Fruit fly (Drosophila melanogaster): Measurements from ENCODE around the gene Atg4a.

The Atg4a gene

dm6 chr2L:1128932-1129887 is 48.5 kb downstream of the Atg4a start, which contains the start of the genes Pino and TBC1D23 (continued):
- TF ChIP-seq CG10979 (tag; optimal IDR thresholded peaks at IDR 0.05) (peak; percentile 54), Xrp1 (GFP tag; IDR thresholded peaks at IDR 0.05) (peak; percentile 75), emc (GFP tag; optimal IDR thresholded peaks at IDR 0.05) (peak; percentile 2), CG8089 (GFP tag; optimal IDR thresholded peaks at IDR 0.05) (no peak), dpn (GFP tag; optimal IDR thresholded peaks at IDR 0.05) (peak; percentile 43 to 79), CG4360 (GFP tag; IDR thresholded peaks at IDR 0.05) (no peak), sd (tag; optimal IDR thresholded peaks at IDR 0.05) (peak; percentile 20), pan (optimal IDR thresholded peaks at IDR 0.05) (no peak), pan (GFP tag; optimal IDR thresholded peaks at IDR 0.05 in 1 of 2, IDR thresholded peaks at IDR 0.05 in 1 of 2) (peak in 1 of 2 experiments; percentile 77), cato (GFP tag; optimal IDR thresholded peaks at IDR 0.05; ENCODE audit: borderline replicate concordance) (peak; percentile 26), Scr (GFP tag; IDR thresholded peaks at IDR 0.05; ENCODE audit: partially characterized antibody) (peak; percentile 80), Optix (GFP tag; IDR thresholded peaks at IDR 0.05) (no peak), Bdp1 (GFP tag; optimal IDR thresholded peaks at IDR 0.05) (no peak), ac (GFP tag; optimal IDR thresholded peaks at IDR 0.05) (no peak), Sry-β (GFP tag; optimal IDR thresholded peaks at IDR 0.05) (no peak), br (optimal IDR thresholded peaks at IDR 0.05) (no peak), sna (GFP tag; IDR thresholded peaks at IDR 0.05; ENCODE audit: partially characterized antibody) (peak; percentile 34; the same call in 1 of the 2 replicates), dati (GFP tag; IDR thresholded peaks at IDR 0.05) (no peak), Trl (optimal IDR thresholded peaks at IDR 0.05) (no peak), Trl (GFP tag; optimal IDR thresholded peaks at IDR 0.05) (peak; percentile 2), CG6854 (GFP tag; optimal IDR thresholded peaks at IDR 0.05) (no peak), CG10366 (GFP tag; IDR thresholded peaks at IDR 0.05) (peak; percentile 79), Eip74EF (GFP tag; optimal IDR thresholded peaks at IDR 0.05) (no peak), oc (tag; optimal IDR thresholded peaks at IDR 0.05) (no peak), CG18764 (GFP tag; optimal IDR thresholded peaks at IDR 0.05) (peak; percentile 52), Nf-YC (tag; optimal IDR thresholded peaks at IDR 0.05) (peak; percentile 67), Hand (GFP tag; optimal IDR thresholded peaks at IDR 0.05) (no peak), fru (optimal IDR thresholded peaks at IDR 0.05) (no peak), caup (GFP tag; optimal IDR thresholded peaks at IDR 0.05; ENCODE audit: severe bottlenecking) (peak; percentile 45), CG14667 (GFP tag; IDR thresholded peaks at IDR 0.05) (peak; percentile 58), crol (GFP tag; IDR thresholded peaks at IDR 0.05) (peak; percentile 88), trh (GFP tag; optimal IDR thresholded peaks at IDR 0.05) (peak; percentile 28), CG13894 (tag; optimal IDR thresholded peaks at IDR 0.05) (peak; percentile 37), CG18599 (GFP tag; optimal IDR thresholded peaks at IDR 0.05) (peak; percentile 67), CG3838 (GFP tag; optimal IDR thresholded peaks at IDR 0.05) (no peak), CG6254 (GFP tag; optimal IDR thresholded peaks at IDR 0.05) (no peak), CG11085 (GFP tag; IDR thresholded peaks at IDR 0.05) (peak; percentile 42; the same call in 1 of the 2 replicates), CG7271 (tag; optimal IDR thresholded peaks at IDR 0.05) (no peak), CG10543 (GFP tag; optimal IDR thresholded peaks at IDR 0.05) (peak; percentile 75), corto (GFP tag; optimal IDR thresholded peaks at IDR 0.05) (peak; percentile 32), Dek (tag; optimal IDR thresholded peaks at IDR 0.05) (peak; percentile 69), CG12236 (GFP tag; optimal IDR thresholded peaks at IDR 0.05) (no peak), Chrac-16 (GFP tag; optimal IDR thresholded peaks at IDR 0.05) (peak; percentile 73), Six4 (GFP tag; optimal IDR thresholded peaks at IDR 0.05) (peak; percentile 39), ftz-f1 (GFP tag; optimal IDR thresholded peaks at IDR 0.05) (no peak), Lhr (GFP tag; optimal IDR thresholded peaks at IDR 0.05) (peak; percentile 4), PHDP (tag; optimal IDR thresholded peaks at IDR 0.05) (peak; percentile 71), CG14710 (tag; optimal IDR thresholded peaks at IDR 0.05) (peak; percentile 76), B-H1 (GFP tag; IDR thresholded peaks at IDR 0.05) (peak; percentile 42; the same call in 2 of the 3 replicates)

Measured in whole organism, embryonic.